Fruit fly (Drosophila melanogaster) whole organism, embryonic: ENCODE results near the gene pigs.

Experiments
- CG10147 ChIP-seq: fragments of 200-800 bp; sonication (Bioruptor generic); optimal IDR thresholded peaks from 2 replicates; lab custom pipeline; 2019; ENCODE audit warnings: missing biosample characterization, mild to moderate bottlenecking, missing genetic modification characterization, moderate library complexity
- CG10543 ChIP-seq: fragments of 200-800 bp; sonication (Bioruptor generic); optimal IDR thresholded peaks from 3 replicates; lab custom pipeline; 2017; ENCODE audit warnings: missing biosample characterization, mild to moderate bottlenecking, missing genetic modification characterization, moderate library complexity
- CG11504 ChIP-seq: fragments of 200-800 bp; sonication (Bioruptor generic); optimal IDR thresholded peaks from 3 replicates; lab custom pipeline; 2019; ENCODE audit warnings: missing biosample characterization, mild to moderate bottlenecking, missing genetic modification characterization, moderate library complexity
- CG12942 ChIP-seq: fragments of 200-800 bp; sonication (Bioruptor generic); optimal IDR thresholded peaks from 3 replicates; lab custom pipeline; 2016; ENCODE audit warnings: missing biosample characterization, missing genetic modification characterization
- CG14014 ChIP-seq: fragments of 200-800 bp; sonication (Bioruptor generic); IDR thresholded peaks from 2 replicates; pipeline ENCODE4 v1.3.6; 2022; ENCODE audit warnings: missing biosample characterization, missing genetic modification characterization
- CG14667 ChIP-seq: fragments of 200-800 bp; sonication (Bioruptor generic); IDR thresholded peaks from 2 replicates; pipeline ENCODE4 v1.3.6; 2022; ENCODE audit warnings: missing biosample characterization, missing genetic modification characterization
- CG14860 ChIP-seq: fragments of 200-800 bp; sonication (Bioruptor generic); IDR thresholded peaks from 3 replicates; pipeline ENCODE4 v1.3.6; 2022; ENCODE audit warnings: missing biosample characterization, missing genetic modification characterization; ENCODE audit not compliant: partially characterized antibody
- CG15269 ChIP-seq: fragments of 200-800 bp; sonication (Bioruptor generic); optimal IDR thresholded peaks from 2 replicates; lab custom pipeline; 2018; ENCODE audit warnings: missing biosample characterization, mild to moderate bottlenecking, missing genetic modification characterization, moderate library complexity
- CG1529 ChIP-seq: fragments of 200-800 bp; sonication (Bioruptor generic); optimal IDR thresholded peaks from 3 replicates; lab custom pipeline; 2018; ENCODE audit warnings: missing biosample characterization, missing genetic modification characterization
- CG17568 ChIP-seq: fragments of 200-800 bp; sonication (Bioruptor generic); optimal IDR thresholded peaks from 2 replicates; lab custom pipeline; 2018; ENCODE audit warnings: missing biosample characterization, mild to moderate bottlenecking, missing genetic modification characterization, moderate library complexity
- CG1792 ChIP-seq: fragments of 200-800 bp; sonication (Bioruptor generic); optimal IDR thresholded peaks from 2 replicates; lab custom pipeline; 2016; ENCODE audit warnings: missing biosample characterization, missing genetic modification characterization
- CG18476 ChIP-seq: fragments of 200-800 bp; sonication (Bioruptor generic); optimal IDR thresholded peaks from 2 replicates; lab custom pipeline; 2016; ENCODE audit warnings: missing biosample characterization, mild to moderate bottlenecking, missing genetic modification characterization
- CG18764 ChIP-seq: fragments of 200-800 bp; sonication (Bioruptor generic); optimal IDR thresholded peaks from 3 replicates; lab custom pipeline; 2016; ENCODE audit warnings: missing biosample characterization, missing genetic modification characterization
- CG30020 ChIP-seq: fragments of 200-800 bp; optimal IDR thresholded peaks from 2 replicates; lab custom pipeline; 2019; ENCODE audit warnings: missing biosample characterization, mild to moderate bottlenecking, missing genetic modification characterization, moderate library complexity
- CG3065 ChIP-seq: fragments of 200-800 bp; sonication (Bioruptor generic); optimal IDR thresholded peaks from 2 replicates; lab custom pipeline; 2016; ENCODE audit warnings: missing biosample characterization, missing genetic modification characterization
- CG34376 ChIP-seq: fragments of 200-800 bp; sonication (Bioruptor generic); optimal IDR thresholded peaks from 2 replicates; lab custom pipeline; 2018; ENCODE audit warnings: missing biosample characterization, mild to moderate bottlenecking, missing genetic modification characterization
- CG4424 ChIP-seq: fragments of 200-800 bp; sonication (Bioruptor generic); optimal IDR thresholded peaks from 3 replicates; lab custom pipeline; 2016; ENCODE audit warnings: missing biosample characterization, missing genetic modification characterization
- CG4854 ChIP-seq: fragments of 200-800 bp; sonication (Bioruptor generic); optimal IDR thresholded peaks from 2 replicates; lab custom pipeline; 2016; ENCODE audit warnings: missing biosample characterization, missing genetic modification characterization, inconsistent platforms
- CG7556 ChIP-seq: fragments of 200-800 bp; sonication (Bioruptor generic); optimal IDR thresholded peaks from 2 replicates; lab custom pipeline; 2017; ENCODE audit warnings: missing biosample characterization, mild to moderate bottlenecking, missing genetic modification characterization
- CG7839 ChIP-seq: fragments of 200-800 bp; sonication (Bioruptor generic); optimal IDR thresholded peaks from 3 replicates; lab custom pipeline; 2018; ENCODE audit warnings: missing biosample characterization, mild to moderate bottlenecking, missing genetic modification characterization, moderate library complexity
- CG7928 ChIP-seq: fragments of 200-800 bp; sonication (Bioruptor generic); optimal IDR thresholded peaks from 2 replicates; lab custom pipeline; 2017; ENCODE audit warnings: missing biosample characterization, mild to moderate bottlenecking, missing genetic modification characterization
- CG9609 ChIP-seq: fragments of 200-800 bp; sonication (Bioruptor generic); optimal IDR thresholded peaks from 3 replicates; lab custom pipeline; 2016; ENCODE audit warnings: missing biosample characterization, missing genetic modification characterization
- CoRest ChIP-seq: fragments of 200-800 bp; sonication (Bioruptor generic); optimal IDR thresholded peaks from 3 replicates; lab custom pipeline; 2018; ENCODE audit warnings: missing biosample characterization, mild to moderate bottlenecking, missing genetic modification characterization, moderate library complexity
- Dref ChIP-seq: fragments of 200-800 bp; sonication (Bioruptor generic); IDR thresholded peaks from 2 replicates; pipeline ENCODE4 v1.3.6; 2022; ENCODE audit warnings: missing biosample characterization, missing genetic modification characterization
- HmgZ ChIP-seq: fragments of 200-800 bp; sonication (Bioruptor generic); optimal IDR thresholded peaks from 2 replicates; lab custom pipeline; 2018; ENCODE audit warnings: missing biosample characterization, mild to moderate bottlenecking, missing genetic modification characterization
- Hr39 ChIP-seq: fragments of >200 bp; optimal IDR thresholded peaks from 2 replicates; lab custom pipeline; 2017
- Mes4 ChIP-seq: fragments of 200-800 bp; sonication (Bioruptor generic); optimal IDR thresholded peaks from 2 replicates; lab custom pipeline; 2016; ENCODE audit warnings: missing biosample characterization, missing genetic modification characterization
- Pdp1 ChIP-seq, 2 experiments: fragments of 200-800 bp; sonication (Bioruptor generic); optimal IDR thresholded peaks; 3 replicates each; lab custom pipeline; 2016; ENCODE audit warnings: missing biosample characterization in 2 of 2, missing genetic modification characterization in 2 of 2, mild to moderate bottlenecking in 1 of 2, moderate library complexity in 1 of 2
- Sox102F ChIP-seq: fragments of 200-800 bp; sonication (Bioruptor generic); optimal IDR thresholded peaks from 2 replicates; lab custom pipeline; 2018; ENCODE audit warnings: missing biosample characterization, mild to moderate bottlenecking, missing genetic modification characterization, moderate library complexity
- Stat92E ChIP-seq, 3 experiments: fragments of >200 bp in 2 of 3; fragments of 200-800 bp in 1 of 3; sonication (Bioruptor generic) in 1 of 3; optimal IDR thresholded peaks; 2 replicates each; lab custom pipeline; 2017 to 2019; ENCODE audit warnings: missing biosample characterization in 3 of 3, missing genetic modification characterization in 3 of 3, mild to moderate bottlenecking in 1 of 3, moderate library complexity in 1 of 3
- Taf1 ChIP-seq: fragments of 200-800 bp; sonication (Bioruptor generic); IDR thresholded peaks from 2 replicates; pipeline ENCODE4 v1.3.6; 2022; ENCODE audit warnings: missing biosample characterization, missing genetic modification characterization
- cas ChIP-seq: fragments of 200-800 bp; sonication (Bioruptor generic); IDR thresholded peaks from 2 replicates; pipeline ENCODE4 v1.3.6; 2022; ENCODE audit warnings: missing biosample characterization, missing genetic modification characterization
- chinmo ChIP-seq: fragments of 200-800 bp; sonication (Bioruptor generic); IDR thresholded peaks from 4 replicates; pipeline ENCODE4 v1.3.6; 2022; ENCODE audit warnings: missing biosample characterization, missing genetic modification characterization; ENCODE audit not compliant: partially characterized antibody
- exex ChIP-seq: fragments of 200-800 bp; sonication (Bioruptor generic); optimal IDR thresholded peaks from 4 replicates; lab custom pipeline; 2018; ENCODE audit warnings: missing biosample characterization, mild to moderate bottlenecking, missing genetic modification characterization, moderate library complexity
- gcm ChIP-seq: fragments of 200-800 bp; sonication (Bioruptor generic); optimal IDR thresholded peaks from 2 replicates; lab custom pipeline; 2019; ENCODE audit warnings: missing biosample characterization, mild to moderate bottlenecking, missing genetic modification characterization, moderate library complexity
- gem ChIP-seq: fragments of 200-800 bp; sonication (Bioruptor generic); optimal IDR thresholded peaks from 2 replicates; lab custom pipeline; 2019; ENCODE audit warnings: missing biosample characterization, mild to moderate bottlenecking, missing genetic modification characterization, moderate library complexity
- gsb ChIP-seq: fragments of 200-800 bp; sonication (Bioruptor generic); IDR thresholded peaks from 2 replicates; pipeline ENCODE4 v1.3.6; 2022; ENCODE audit warnings: missing biosample characterization, missing genetic modification characterization
- gt ChIP-seq: fragments of 200-800 bp; sonication (Bioruptor generic); IDR thresholded peaks from 2 replicates; pipeline ENCODE4 v1.3.6; 2022; ENCODE audit warnings: missing biosample characterization, missing genetic modification characterization
- lab ChIP-seq: fragments of 200-800 bp; sonication (Bioruptor generic); optimal IDR thresholded peaks from 3 replicates; lab custom pipeline; 2017; ENCODE audit warnings: missing biosample characterization, missing genetic modification characterization, mild to moderate bottlenecking, moderate library complexity, missing genetic modification reagents
- luna ChIP-seq: fragments of 200-800 bp; sonication (Bioruptor generic); optimal IDR thresholded peaks from 2 replicates; lab custom pipeline; 2016; ENCODE audit warnings: missing biosample characterization, missing genetic modification characterization
- nau ChIP-seq: fragments of 200-800 bp; sonication (Bioruptor generic); optimal IDR thresholded peaks from 3 replicates; lab custom pipeline; 2017; ENCODE audit warnings: missing biosample characterization, mild to moderate bottlenecking, missing genetic modification characterization, missing genetic modification reagents
- nom ChIP-seq: fragments of 200-800 bp; sonication (Bioruptor generic); optimal IDR thresholded peaks from 2 replicates; lab custom pipeline; 2017; ENCODE audit warnings: missing biosample characterization, missing genetic modification characterization, mild to moderate bottlenecking, moderate library complexity, missing genetic modification reagents
- row ChIP-seq: fragments of 200-800 bp; sonication (Bioruptor generic); IDR thresholded peaks from 3 replicates; pipeline ENCODE4 v1.3.6; 2022; ENCODE audit warnings: missing biosample characterization, missing genetic modification characterization
- sc ChIP-seq, 3 experiments: fragments of >200 bp in 2 of 3; fragments of 200-800 bp in 1 of 3; sonication (Bioruptor generic) in 1 of 3; optimal IDR thresholded peaks; 2 replicates in 2 of 3; 3 replicates in 1 of 3; lab custom pipeline; 2017; ENCODE audit warnings: mild to moderate bottlenecking in 1 of 3, missing biosample characterization in 1 of 3, missing genetic modification characterization in 1 of 3, missing genetic modification reagents in 1 of 3
- scrt ChIP-seq: fragments of 200-800 bp; sonication (Bioruptor generic); optimal IDR thresholded peaks from 2 replicates; lab custom pipeline; 2018; ENCODE audit warnings: missing biosample characterization, mild to moderate bottlenecking, missing genetic modification characterization, moderate library complexity
- seq ChIP-seq: fragments of 200-800 bp; sonication (Bioruptor generic); IDR thresholded peaks from 2 replicates; pipeline ENCODE4 v1.3.6; 2022; ENCODE audit warnings: missing biosample characterization, missing genetic modification characterization
- sug ChIP-seq: fragments of 200-800 bp; optimal IDR thresholded peaks from 2 replicates; lab custom pipeline; 2019; ENCODE audit warnings: missing biosample characterization, mild to moderate bottlenecking, missing genetic modification characterization, moderate library complexity
- ttk ChIP-seq: fragments of 200-800 bp; sonication (Bioruptor generic); IDR thresholded peaks from 2 replicates; pipeline ENCODE4 v2.1.2; 2022; ENCODE audit warnings: missing biosample characterization, missing genetic modification characterization
- vvl ChIP-seq: fragments of 200-800 bp; sonication (Bioruptor generic); IDR thresholded peaks from 2 replicates; pipeline ENCODE4 v1.3.6; 2022; ENCODE audit warnings: missing biosample characterization, missing genetic modification characterization
- zen ChIP-seq: fragments of 200-800 bp; sonication (Bioruptor generic); optimal IDR thresholded peaks from 3 replicates; lab custom pipeline; 2018; ENCODE audit warnings: missing biosample characterization, mild to moderate bottlenecking, missing genetic modification characterization, moderate library complexity

pigs gene

DNA sequence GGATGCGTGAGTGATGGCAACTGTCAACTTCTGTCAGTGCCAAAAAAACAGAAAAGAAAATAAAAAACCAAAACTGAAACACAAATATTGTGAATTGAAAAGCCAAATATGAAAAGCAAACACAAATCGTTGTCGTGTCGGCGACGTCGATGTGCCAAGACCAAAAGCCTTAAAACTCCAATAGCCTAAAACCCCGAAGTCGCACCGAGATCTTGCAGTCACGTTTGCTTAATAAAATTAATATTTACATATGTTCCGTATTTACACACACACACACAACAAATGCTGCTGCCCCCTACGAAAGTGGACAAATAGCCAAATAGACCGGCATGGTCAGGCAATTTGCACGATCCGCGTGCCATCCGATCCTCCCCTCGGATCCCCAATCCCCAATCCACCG is 38.3 kb downstream of the pigs start (continued):
- no peak for TF ChIP-seq sc (optimal IDR thresholded peaks at IDR 0.05; lab: Kevin White, UChicago)
- TF ChIP-seq sc (GFP tag; optimal IDR thresholded peaks at IDR 0.05; lab: Kevin White, UChicago) = no peak
- TF ChIP-seq Dref (GFP tag; lab: Robert Waterston, UW) = no peak
- no peak for TF ChIP-seq scrt (GFP tag; lab: Kevin White, UChicago)
- no peak for TF ChIP-seq CG4424
- TF ChIP-seq nau = peak; percentile 42
- no peak for TF ChIP-seq CG7928 (GFP tag; lab: Kevin White, UChicago)
- TF ChIP-seq CG10147 = no peak
- no peak for TF ChIP-seq CG1792
- no peak for TF ChIP-seq row
- TF ChIP-seq gcm (GFP tag; lab: Kevin White, UChicago) = no peak
- no peak for TF ChIP-seq chinmo (GFP tag; lab: Robert Waterston, UW)
- no peak for TF ChIP-seq gt (GFP tag; lab: Robert Waterston, UW)
- TF ChIP-seq CG4854 (GFP tag; lab: Kevin White, UChicago) = no peak
- TF ChIP-seq Mes4 (GFP tag; lab: Kevin White, UChicago) = no peak
- no peak for TF ChIP-seq sug (tag; lab: Kevin White, UChicago)
- no peak for TF ChIP-seq Pdp1 (GFP tag; optimal IDR thresholded peaks at IDR 0.05; lab: Kevin White, UChicago)
- no peak for TF ChIP-seq Stat92E (GFP tag; optimal IDR thresholded peaks at IDR 0.05; lab: Kevin White, UChicago)
- TF ChIP-seq CG14014 (GFP tag; lab: Robert Waterston, UW) = peak; percentile 13; the same call in 1 of the 2 replicates
- TF ChIP-seq lab (GFP tag; lab: Kevin White, UChicago) = peak; percentile 56
- TF ChIP-seq CG15269 = peak; percentile 32
- peak; percentile 11 for TF ChIP-seq CG11504 (tag; lab: Kevin White, UChicago)
- TF ChIP-seq CG14667 (GFP tag; lab: Robert Waterston, UW) = no peak
- no peak for TF ChIP-seq CG17568 (GFP tag; lab: Kevin White, UChicago)
- no peak for TF ChIP-seq CG7556
- TF ChIP-seq ttk (GFP tag; lab: Robert Waterston, UW) = no peak
- no peak for TF ChIP-seq nom (GFP tag; lab: Kevin White, UChicago)
- peak; percentile 9 for TF ChIP-seq Sox102F (GFP tag; lab: Kevin White, UChicago)
- TF ChIP-seq gsb = no peak
- no peak for TF ChIP-seq CG3065 (GFP tag; lab: Kevin White, UChicago)
- no peak for TF ChIP-seq CG9609 (GFP tag; lab: Kevin White, UChicago)
- no peak for TF ChIP-seq luna (GFP tag; lab: Kevin White, UChicago)
- TF ChIP-seq gem (tag; lab: Kevin White, UChicago) = peak; percentile 12
- TF ChIP-seq CG30020 = no peak
- TF ChIP-seq seq (GFP tag; lab: Robert Waterston, UW) = peak; percentile 51; the same call in 1 of the 2 replicates
- TF ChIP-seq CG14860 (GFP tag; lab: Robert Waterston, UW) = no peak
- no peak for TF ChIP-seq Taf1 (GFP tag; lab: Robert Waterston, UW)
- TF ChIP-seq CG18764 = no peak
- no peak for TF ChIP-seq zen
- TF ChIP-seq exex (tag; lab: Kevin White, UChicago) = no peak
- TF ChIP-seq CG18476 = no peak
- no peak for TF ChIP-seq Hr39 (lab: Kevin White, UChicago)
- no peak for TF ChIP-seq CG12942
- TF ChIP-seq CG10543 = peak; percentile 29
- no peak for TF ChIP-seq CoRest (tag; lab: Kevin White, UChicago)
- no peak for TF ChIP-seq cas (GFP tag; lab: Robert Waterston, UW)
- no peak for TF ChIP-seq vvl (GFP tag; lab: Robert Waterston, UW)
- TF ChIP-seq CG7839 (tag; lab: Kevin White, UChicago) = no peak
- no peak for TF ChIP-seq CG34376 (GFP tag; lab: Kevin White, UChicago)
- no peak for TF ChIP-seq HmgZ (tag; lab: Kevin White, UChicago)
- TF ChIP-seq CG1529 (GFP tag; lab: Kevin White, UChicago) = peak; percentile 8
